Fruit fly (Drosophila melanogaster) whole organism, embryonic: ENCODE data around the gene Obp28a.

ENCODE experiments used
- Atf-2 ChIP-seq: fragments of 200-800 bp; sonication (Bioruptor generic); optimal IDR thresholded peaks from 2 replicates; lab custom pipeline; 2016; ENCODE audit warnings: missing biosample characterization, missing genetic modification characterization
- BtbVII ChIP-seq: fragments of 200-800 bp; sonication (Bioruptor generic); optimal IDR thresholded peaks from 3 replicates; lab custom pipeline; 2017; ENCODE audit warnings: missing biosample characterization, mild to moderate bottlenecking, missing genetic modification characterization
- CG11093 ChIP-seq: fragments of 200-800 bp; sonication (Bioruptor generic); IDR thresholded peaks from 3 replicates; pipeline ENCODE4 v1.3.6; 2022; ENCODE audit warnings: missing biosample characterization, missing genetic modification characterization
- CG11723 ChIP-seq: fragments of 200-800 bp; sonication (Bioruptor generic); optimal IDR thresholded peaks from 2 replicates; lab custom pipeline; 2017; ENCODE audit warnings: missing biosample characterization, mild to moderate bottlenecking, missing genetic modification characterization
- CG1233 ChIP-seq: fragments of 200-800 bp; sonication (Bioruptor generic); optimal IDR thresholded peaks from 4 replicates; lab custom pipeline; 2018; ENCODE audit warnings: missing biosample characterization, mild to moderate bottlenecking, missing genetic modification characterization
- CG15011 ChIP-seq: fragments of 200-800 bp; sonication (Bioruptor generic); optimal IDR thresholded peaks from 3 replicates; lab custom pipeline; 2018; ENCODE audit warnings: missing biosample characterization, mild to moderate bottlenecking, missing genetic modification characterization
- CG17186 ChIP-seq: fragments of 200-800 bp; sonication (Bioruptor generic); optimal IDR thresholded peaks from 3 replicates; lab custom pipeline; 2017; ENCODE audit warnings: missing biosample characterization, missing genetic modification reagents, missing genetic modification characterization
- CG17361 ChIP-seq: fragments of 200-800 bp; sonication (Bioruptor generic); IDR thresholded peaks from 3 replicates; pipeline ENCODE4 v1.3.6; 2022; ENCODE audit warnings: missing biosample characterization, missing genetic modification characterization
- CG2875 ChIP-seq: fragments of 200-800 bp; sonication (Bioruptor generic); optimal IDR thresholded peaks from 2 replicates; lab custom pipeline; 2017; ENCODE audit warnings: missing biosample characterization, mild to moderate bottlenecking, missing genetic modification characterization, missing genetic modification reagents
- CG33557 ChIP-seq: fragments of 200-800 bp; sonication (Bioruptor generic); optimal IDR thresholded peaks from 2 replicates; lab custom pipeline; 2019; ENCODE audit warnings: missing biosample characterization, mild to moderate bottlenecking, missing genetic modification characterization, moderate library complexity
- CG34224 ChIP-seq: fragments of 200-800 bp; sonication (Bioruptor generic); IDR thresholded peaks from 3 replicates; pipeline ENCODE4 v1.3.6; 2022; ENCODE audit warnings: missing biosample characterization, missing genetic modification characterization; ENCODE audit not compliant: partially characterized antibody
- CG34422 ChIP-seq: fragments of 200-800 bp; sonication (Bioruptor generic); IDR thresholded peaks from 3 replicates; pipeline ENCODE4 v1.3.6; 2022; ENCODE audit warnings: missing biosample characterization, missing genetic modification characterization
- CG4404 ChIP-seq: fragments of 200-800 bp; sonication (Bioruptor generic); IDR thresholded peaks from 2 replicates; pipeline ENCODE4 v1.3.6; 2022; ENCODE audit warnings: missing biosample characterization, missing genetic modification characterization
- CG4820 ChIP-seq: fragments of 200-800 bp; sonication (Bioruptor generic); optimal IDR thresholded peaks from 3 replicates; lab custom pipeline; 2016; ENCODE audit warnings: missing biosample characterization, missing genetic modification characterization
- CG7357 ChIP-seq: fragments of 200-800 bp; sonication (Bioruptor generic); IDR thresholded peaks from 3 replicates; pipeline ENCODE4 v1.3.6; 2022; ENCODE audit warnings: missing biosample characterization, missing genetic modification characterization
- CG7556 ChIP-seq: fragments of 200-800 bp; sonication (Bioruptor generic); optimal IDR thresholded peaks from 2 replicates; lab custom pipeline; 2017; ENCODE audit warnings: missing biosample characterization, mild to moderate bottlenecking, missing genetic modification characterization
- CG7786 ChIP-seq: fragments of 200-800 bp; sonication (Bioruptor generic); optimal IDR thresholded peaks from 2 replicates; lab custom pipeline; 2016; ENCODE audit warnings: missing biosample characterization, missing genetic modification characterization
- CG8478 ChIP-seq: fragments of >200 bp; optimal IDR thresholded peaks from 2 replicates; lab custom pipeline; 2018
- CG8924 ChIP-seq: fragments of 200-800 bp; optimal IDR thresholded peaks from 3 replicates; lab custom pipeline; 2019; ENCODE audit warnings: missing biosample characterization, mild to moderate bottlenecking, missing genetic modification characterization, moderate library complexity
- Camta ChIP-seq: fragments of 200-800 bp; sonication (Bioruptor generic); optimal IDR thresholded peaks from 2 replicates; lab custom pipeline; 2016; ENCODE audit warnings: missing biosample characterization, missing genetic modification characterization
- CoRest ChIP-seq: fragments of 200-800 bp; sonication (Bioruptor generic); optimal IDR thresholded peaks from 3 replicates; lab custom pipeline; 2018; ENCODE audit warnings: missing biosample characterization, mild to moderate bottlenecking, missing genetic modification characterization, moderate library complexity
- GATAe ChIP-seq: fragments of 200-800 bp; sonication (Bioruptor generic); conservative IDR thresholded peaks from 2 replicates; pipeline ENCODE4 v1.3.6; 2022; ENCODE audit warnings: missing biosample characterization, missing genetic modification characterization
- Hmr ChIP-seq: fragments of 200-800 bp; sonication (Bioruptor generic); optimal IDR thresholded peaks from 3 replicates; lab custom pipeline; 2017; ENCODE audit warnings: mild to moderate bottlenecking, missing biosample characterization, missing genetic modification reagents, missing genetic modification characterization
- Lpt ChIP-seq: fragments of >200 bp; optimal IDR thresholded peaks from 2 replicates; lab custom pipeline; 2018; ENCODE audit warnings: missing biosample characterization, missing genetic modification characterization
- PHDP ChIP-seq: fragments of 200-800 bp; sonication (Bioruptor generic); optimal IDR thresholded peaks from 3 replicates; lab custom pipeline; 2018; ENCODE audit warnings: missing biosample characterization, mild to moderate bottlenecking, missing genetic modification characterization, moderate library complexity
- Rx ChIP-seq: fragments of 200-800 bp; sonication (Bioruptor generic); IDR thresholded peaks from 2 replicates; pipeline ENCODE4 v1.3.6; 2022; ENCODE audit warnings: missing biosample characterization, missing genetic modification characterization
- TFAM ChIP-seq: fragments of 200-800 bp; sonication (Bioruptor generic); optimal IDR thresholded peaks from 2 replicates; lab custom pipeline; 2017; ENCODE audit warnings: missing biosample characterization, missing genetic modification characterization, inconsistent platforms
- Usf ChIP-seq: fragments of 200-800 bp; sonication (Bioruptor generic); optimal IDR thresholded peaks from 2 replicates; lab custom pipeline; 2017; ENCODE audit warnings: missing genotype, missing biosample characterization, missing genetic modification characterization
- al ChIP-seq: fragments of 200-800 bp; sonication (Bioruptor generic); IDR thresholded peaks from 2 replicates; pipeline ENCODE4 v1.3.6; 2022; ENCODE audit warnings: missing biosample characterization, missing genetic modification characterization
- chif ChIP-seq, 2 experiments: fragments of 200-800 bp; sonication (Bioruptor generic); optimal IDR thresholded peaks; 3 replicates each; lab custom pipeline; 2016; ENCODE audit warnings: missing biosample characterization in 2 of 2, missing genetic modification characterization in 2 of 2
- ci ChIP-seq: fragments of 200-800 bp; sonication (Bioruptor generic); IDR thresholded peaks from 3 replicates; pipeline ENCODE4 v1.3.6; 2022; ENCODE audit warnings: missing biosample characterization, missing genetic modification characterization
- crp ChIP-seq, 2 experiments: fragments of 200-800 bp; sonication (Bioruptor generic); optimal IDR thresholded peaks; 2 replicates in 1 of 2; 3 replicates in 1 of 2; lab custom pipeline; 2017; ENCODE audit warnings: missing biosample characterization in 2 of 2, missing genetic modification characterization in 2 of 2, mild to moderate bottlenecking in 1 of 2, moderate library complexity in 1 of 2
- cwo ChIP-seq: fragments of 200-800 bp; sonication (Bioruptor generic); optimal IDR thresholded peaks from 3 replicates; lab custom pipeline; 2017; ENCODE audit warnings: missing biosample characterization, missing genetic modification characterization, mild to moderate bottlenecking, moderate library complexity, missing genetic modification reagents
- danr ChIP-seq: fragments of 200-800 bp; sonication (Bioruptor generic); IDR thresholded peaks from 2 replicates; pipeline ENCODE4 v1.3.6; 2022; ENCODE audit warnings: missing biosample characterization, missing genetic modification characterization
- eve ChIP-seq, 2 experiments: fragments of >200 bp; optimal IDR thresholded peaks; 2 replicates each; lab custom pipeline; 2017; ENCODE audit warnings: missing biosample characterization in 2 of 2, missing genetic modification characterization in 2 of 2
- exex ChIP-seq: fragments of 200-800 bp; sonication (Bioruptor generic); optimal IDR thresholded peaks from 4 replicates; lab custom pipeline; 2018; ENCODE audit warnings: missing biosample characterization, mild to moderate bottlenecking, missing genetic modification characterization, moderate library complexity
- gce ChIP-seq: fragments of 200-800 bp; sonication (Bioruptor generic); IDR thresholded peaks from 3 replicates; pipeline ENCODE4 v1.3.6; 2022; ENCODE audit warnings: missing biosample characterization, missing genetic modification characterization
- grau ChIP-seq: fragments of 200-800 bp; optimal IDR thresholded peaks from 3 replicates; lab custom pipeline; 2019; ENCODE audit warnings: missing biosample characterization, mild to moderate bottlenecking, missing genetic modification characterization, moderate library complexity
- grn ChIP-seq: fragments of 200-800 bp; sonication (Bioruptor generic); optimal IDR thresholded peaks from 3 replicates; lab custom pipeline; 2017; ENCODE audit warnings: missing biosample characterization, missing genetic modification characterization
- h ChIP-seq: fragments of >200 bp; optimal IDR thresholded peaks from 2 replicates; lab custom pipeline; 2017
- ham ChIP-seq: fragments of 200-800 bp; sonication (Bioruptor generic); IDR thresholded peaks from 2 replicates; pipeline ENCODE4 v1.3.6; 2022; ENCODE audit warnings: missing biosample characterization, missing genetic modification characterization
- ind ChIP-seq: fragments of 200-800 bp; sonication (Bioruptor generic); optimal IDR thresholded peaks from 3 replicates; lab custom pipeline; 2016; ENCODE audit warnings: missing biosample characterization, missing genetic modification characterization
- jigr1 ChIP-seq: fragments of 200-800 bp; sonication (Bioruptor generic); IDR thresholded peaks from 3 replicates; pipeline ENCODE4 v1.3.6; 2022; ENCODE audit warnings: missing biosample characterization, missing genetic modification characterization
- lov ChIP-seq, 2 experiments: fragments of 200-800 bp in 1 of 2; fragments of >200 bp in 1 of 2; sonication (Bioruptor generic) in 1 of 2; IDR thresholded peaks in 1 of 2; optimal IDR thresholded peaks in 1 of 2; 2 replicates in 1 of 2; 3 replicates in 1 of 2; pipeline versions ENCODE4 v1.3.6 to Lab custom; 2017 to 2022; ENCODE audit warnings: missing biosample characterization in 1 of 2, missing genetic modification characterization in 1 of 2
- pum ChIP-seq: fragments of 200-800 bp; sonication (Bioruptor generic); optimal IDR thresholded peaks from 2 replicates; lab custom pipeline; 2016; ENCODE audit warnings: missing biosample characterization, missing genetic modification characterization
- run ChIP-seq: fragments of 200-800 bp; sonication (Bioruptor generic); optimal IDR thresholded peaks from 3 replicates; lab custom pipeline; 2018; ENCODE audit warnings: missing biosample characterization, mild to moderate bottlenecking, missing genetic modification characterization
- sim ChIP-seq: fragments of 200-800 bp; sonication (Bioruptor generic); IDR thresholded peaks from 2 replicates; pipeline ENCODE4 v1.3.6; 2022; ENCODE audit warnings: missing biosample characterization, missing genetic modification characterization
- sisA ChIP-seq: fragments of 200-800 bp; sonication (Bioruptor generic); IDR thresholded peaks from 2 replicates; pipeline ENCODE4 v1.3.6; 2022; ENCODE audit warnings: missing biosample characterization, missing genetic modification characterization
- slou ChIP-seq: fragments of 200-800 bp; sonication (Bioruptor generic); optimal IDR thresholded peaks from 3 replicates; lab custom pipeline; 2016; ENCODE audit warnings: missing biosample characterization, missing genetic modification characterization
- sug ChIP-seq: fragments of 200-800 bp; optimal IDR thresholded peaks from 2 replicates; lab custom pipeline; 2019; ENCODE audit warnings: missing biosample characterization, mild to moderate bottlenecking, missing genetic modification characterization, moderate library complexity

Obp28a gene

dm6 chr2L:7530437-7531091, 33.4 kb upstream of the Obp28a start (continued):
- TF ChIP-seq BtbVII (GFP tag; lab: Kevin White, UChicago), result peak; percentile 99
- peak; percentile 96 for TF ChIP-seq CG4820
- TF ChIP-seq CoRest (tag; lab: Kevin White, UChicago), result peak; percentile 99
- peak; percentile 77 for TF ChIP-seq CG17186 (GFP tag; lab: Kevin White, UChicago)
- TF ChIP-seq sim, result peak; percentile 94
- TF ChIP-seq CG34224 (GFP tag; lab: Robert Waterston, UW), result 0 out of 3 replicates have a peak, but pooled peaks have one; percentile 27
- TF ChIP-seq slou (GFP tag; lab: Kevin White, UChicago), result peak; percentile 97
- peak; percentile 72 for TF ChIP-seq Atf-2 (GFP tag; lab: Kevin White, UChicago)
- no peak for TF ChIP-seq Lpt (GFP tag; lab: Kevin White, UChicago)
- TF ChIP-seq CG8478, result no peak
- TF ChIP-seq CG33557 (GFP tag; lab: Kevin White, UChicago), result peak; percentile 99
- peak; percentile 99 for TF ChIP-seq CG7556 (GFP tag; lab: Kevin White, UChicago)
- peak; percentile 99 for TF ChIP-seq CG1233 (GFP tag; lab: Kevin White, UChicago)
- TF ChIP-seq pum (GFP tag; lab: Kevin White, UChicago), result peak; percentile 77
- peak; percentile 97 for TF ChIP-seq CG11723 (GFP tag; lab: Kevin White, UChicago)
- TF ChIP-seq grau (tag; lab: Kevin White, UChicago), result peak; percentile 99
- TF ChIP-seq jigr1 (GFP tag; lab: Robert Waterston, UW), result peak; percentile 95
- TF ChIP-seq Hmr (GFP tag; lab: Kevin White, UChicago), result peak; percentile 99
- peak; percentile 92 for TF ChIP-seq Rx (GFP tag; lab: Robert Waterston, UW)
- TF ChIP-seq lov (optimal IDR thresholded peaks at IDR 0.05; lab: Kevin White, UChicago), result no peak
- peak; percentile 92 for TF ChIP-seq lov (GFP tag; IDR thresholded peaks at IDR 0.05; lab: Robert Waterston, UW)
- peak; percentile 92 for TF ChIP-seq exex
- TF ChIP-seq Usf (GFP tag; lab: Kevin White, UChicago), result peak; percentile 98
- peak; percentile 99 for TF ChIP-seq PHDP
- TF ChIP-seq gce (GFP tag; lab: Robert Waterston, UW), result peak; percentile 92
- peak; percentile 97 for TF ChIP-seq CG15011 (GFP tag; lab: Kevin White, UChicago)
- no peak for TF ChIP-seq h
- TF ChIP-seq ci (GFP tag; lab: Robert Waterston, UW), result peak; percentile 96
- peak; percentile 97 for TF ChIP-seq CG34422 (GFP tag; lab: Robert Waterston, UW)
- TF ChIP-seq danr (GFP tag; lab: Robert Waterston, UW), result peak; percentile 96
- TF ChIP-seq ind, result peak; percentile 98
- TF ChIP-seq eve (GFP tag; optimal IDR thresholded peaks at IDR 0.05; lab: Kevin White, UChicago), result peak in 1 of 2 experiments; percentile 97
- peak in 1 of 2 experiments; percentile 71 for TF ChIP-seq crp (GFP tag; optimal IDR thresholded peaks at IDR 0.05; lab: Kevin White, UChicago)
- peak; percentile 98 for TF ChIP-seq CG4404 (GFP tag; lab: Robert Waterston, UW)
- TF ChIP-seq TFAM (GFP tag; lab: Kevin White, UChicago), result peak; percentile 80
- peak; percentile 90 for TF ChIP-seq ham (GFP tag; lab: Robert Waterston, UW)
- peak; percentile 75 for TF ChIP-seq Camta (GFP tag; lab: Kevin White, UChicago)
- peak; percentile 97 for TF ChIP-seq run
- peak; percentile 97 for TF ChIP-seq CG11093 (GFP tag; lab: Robert Waterston, UW)
- peak; percentile 97 for TF ChIP-seq cwo (GFP tag; lab: Kevin White, UChicago)
- TF ChIP-seq al (GFP tag; lab: Robert Waterston, UW), result peak; percentile 96
- TF ChIP-seq CG17361 (GFP tag; lab: Robert Waterston, UW), result peak; percentile 100
- peak; percentile 78 to 83 for TF ChIP-seq chif (GFP tag; optimal IDR thresholded peaks at IDR 0.05; lab: Kevin White, UChicago)
- TF ChIP-seq sisA (GFP tag; lab: Robert Waterston, UW), result peak; percentile 97
- TF ChIP-seq CG2875 (GFP tag; lab: Kevin White, UChicago), result peak; percentile 96
- TF ChIP-seq CG7357 (GFP tag; lab: Robert Waterston, UW), result peak; percentile 94
- peak; percentile 99 for TF ChIP-seq CG8924 (tag; lab: Kevin White, UChicago)
- TF ChIP-seq GATAe (GFP tag; lab: Robert Waterston, UW), result peak; percentile 93
- peak; percentile 83 for TF ChIP-seq CG7786
- TF ChIP-seq sug (tag; lab: Kevin White, UChicago), result peak; percentile 98
- TF ChIP-seq grn (GFP tag; lab: Kevin White, UChicago), result peak; percentile 57
